Fruit fly (Drosophila melanogaster) whole organism, embryonic: ENCODE data around the gene veli.

Source experiments
- Abd-B ChIP-seq: fragments of 200-800 bp; sonication (Bioruptor generic); optimal IDR thresholded peaks from 2 replicates; lab custom pipeline; 2018; ENCODE audit warnings: missing biosample characterization, mild to moderate bottlenecking, missing genetic modification characterization, moderate library complexity
- Bgb ChIP-seq: fragments of 200-800 bp; sonication (Bioruptor generic); IDR thresholded peaks from 2 replicates; pipeline ENCODE4 v1.3.6; 2022; ENCODE audit warnings: missing biosample characterization, missing genetic modification characterization; ENCODE audit not compliant: partially characterized antibody
- C15 ChIP-seq: fragments of 200-800 bp; sonication (Bioruptor generic); IDR thresholded peaks from 3 replicates; pipeline ENCODE4 v1.3.6; 2022; ENCODE audit warnings: missing biosample characterization, missing genetic modification characterization
- CG10543 ChIP-seq: fragments of 200-800 bp; sonication (Bioruptor generic); optimal IDR thresholded peaks from 3 replicates; lab custom pipeline; 2017; ENCODE audit warnings: missing biosample characterization, mild to moderate bottlenecking, missing genetic modification characterization, moderate library complexity
- CG11085 ChIP-seq: fragments of 200-800 bp; sonication (Bioruptor generic); IDR thresholded peaks from 2 replicates; pipeline ENCODE4 v1.3.6; 2022; ENCODE audit warnings: missing biosample characterization, missing genetic modification characterization
- CG12744 ChIP-seq: fragments of 200-800 bp; sonication (Bioruptor generic); optimal IDR thresholded peaks from 2 replicates; lab custom pipeline; 2016; ENCODE audit warnings: missing biosample characterization, missing genetic modification characterization
- CG14710 ChIP-seq: fragments of 200-800 bp; sonication (Bioruptor generic); optimal IDR thresholded peaks from 3 replicates; lab custom pipeline; 2019; ENCODE audit warnings: missing biosample characterization, mild to moderate bottlenecking, missing genetic modification characterization, moderate library complexity
- CG14965 ChIP-seq: fragments of 200-800 bp; sonication (Bioruptor generic); optimal IDR thresholded peaks from 2 replicates; lab custom pipeline; 2016; ENCODE audit warnings: missing biosample characterization, missing genetic modification characterization, borderline replicate concordance
- CG17328 ChIP-seq: fragments of 200-800 bp; sonication (Bioruptor generic); IDR thresholded peaks from 2 replicates; pipeline ENCODE4 v1.3.6; 2022; ENCODE audit warnings: missing biosample characterization, missing genetic modification characterization
- CG18764 ChIP-seq: fragments of 200-800 bp; sonication (Bioruptor generic); optimal IDR thresholded peaks from 3 replicates; lab custom pipeline; 2016; ENCODE audit warnings: missing biosample characterization, missing genetic modification characterization
- CG2129 ChIP-seq: fragments of 200-800 bp; sonication (Bioruptor generic); IDR thresholded peaks from 2 replicates; pipeline ENCODE4 v1.3.6; 2022; ENCODE audit warnings: missing biosample characterization, missing genetic modification characterization; ENCODE audit not compliant: partially characterized antibody
- CG2678 ChIP-seq: fragments of 200-800 bp; sonication (Bioruptor generic); optimal IDR thresholded peaks from 3 replicates; lab custom pipeline; 2019; ENCODE audit warnings: missing biosample characterization, mild to moderate bottlenecking, missing genetic modification characterization, moderate library complexity
- CG2712 ChIP-seq: fragments of 200-800 bp; optimal IDR thresholded peaks from 3 replicates; lab custom pipeline; 2019; ENCODE audit warnings: missing biosample characterization, mild to moderate bottlenecking, missing genetic modification characterization, moderate library complexity
- CG32532 ChIP-seq: fragments of 200-800 bp; sonication (Bioruptor generic); IDR thresholded peaks from 2 replicates; pipeline ENCODE4 v1.3.6; 2022; ENCODE audit warnings: missing biosample characterization, missing genetic modification characterization
- CG3726 ChIP-seq: fragments of 200-800 bp; sonication (Bioruptor generic); IDR thresholded peaks from 3 replicates; pipeline ENCODE4, ENCODE4 v1.3.6; 2022; ENCODE audit warnings: missing biosample characterization, missing genetic modification characterization
- CG4730 ChIP-seq: fragments of 200-800 bp; sonication (Bioruptor generic); IDR thresholded peaks from 2 replicates; pipeline ENCODE4 v1.3.6; 2022; ENCODE audit warnings: missing biosample characterization, missing genetic modification characterization
- CG6813 ChIP-seq: fragments of 200-800 bp; sonication (Bioruptor generic); optimal IDR thresholded peaks from 2 replicates; lab custom pipeline; 2017; ENCODE audit warnings: missing biosample characterization, missing genetic modification characterization, mild to moderate bottlenecking, moderate library complexity, missing genetic modification reagents
- CG9797 ChIP-seq: fragments of 200-800 bp; sonication (Bioruptor generic); optimal IDR thresholded peaks from 3 replicates; lab custom pipeline; 2018; ENCODE audit warnings: missing biosample characterization, mild to moderate bottlenecking, missing genetic modification characterization
- Dad ChIP-seq: fragments of 200-800 bp; sonication (Bioruptor generic); optimal IDR thresholded peaks from 3 replicates; lab custom pipeline; 2016; ENCODE audit warnings: missing biosample characterization, missing genetic modification characterization
- Dref ChIP-seq: fragments of 200-800 bp; sonication (Bioruptor generic); IDR thresholded peaks from 2 replicates; pipeline ENCODE4 v1.3.6; 2022; ENCODE audit warnings: missing biosample characterization, missing genetic modification characterization
- GATAe ChIP-seq: fragments of 200-800 bp; sonication (Bioruptor generic); conservative IDR thresholded peaks from 2 replicates; pipeline ENCODE4 v1.3.6; 2022; ENCODE audit warnings: missing biosample characterization, missing genetic modification characterization
- MTF-1 ChIP-seq: fragments of 200-800 bp; sonication (Bioruptor generic); optimal IDR thresholded peaks from 2 replicates; lab custom pipeline; 2018; ENCODE audit warnings: missing biosample characterization, mild to moderate bottlenecking, missing genetic modification characterization, borderline replicate concordance
- Med ChIP-seq: fragments of 200-800 bp; sonication (Bioruptor generic); peaks from one replicate; lab custom pipeline; 2016; ENCODE audit warnings: missing biosample characterization, missing genetic modification characterization, mild to moderate bottlenecking, inconsistent platforms, moderate library complexity
- NC2β ChIP-seq: fragments of 200-800 bp; sonication (Bioruptor generic); optimal IDR thresholded peaks from 2 replicates; lab custom pipeline; 2016; ENCODE audit warnings: missing biosample characterization, missing genetic modification characterization
- Nf-YA ChIP-seq: fragments of 200-800 bp; sonication (Bioruptor generic); IDR thresholded peaks from 2 replicates; pipeline ENCODE4 v1.3.6; 2022; ENCODE audit warnings: missing biosample characterization, missing genetic modification characterization
- Nf-YB ChIP-seq: fragments of 200-800 bp; sonication (Bioruptor generic); optimal IDR thresholded peaks from 3 replicates; lab custom pipeline; 2019; ENCODE audit warnings: missing biosample characterization, mild to moderate bottlenecking, missing genetic modification characterization, moderate library complexity
- NfI ChIP-seq: fragments of 200-800 bp; sonication (Bioruptor generic); optimal IDR thresholded peaks from 3 replicates; lab custom pipeline; 2018; ENCODE audit warnings: missing biosample characterization, mild to moderate bottlenecking, missing genetic modification characterization, moderate library complexity
- Opbp ChIP-seq: fragments of 200-800 bp; sonication (Bioruptor generic); IDR thresholded peaks from 3 replicates; pipeline ENCODE4 v1.3.6; 2022; ENCODE audit warnings: missing biosample characterization, missing genetic modification characterization; ENCODE audit not compliant: partially characterized antibody
- YL-1 ChIP-seq: fragments of 200-800 bp; sonication (Bioruptor generic); optimal IDR thresholded peaks from 3 replicates; lab custom pipeline; 2017; ENCODE audit warnings: missing biosample characterization, mild to moderate bottlenecking, missing genetic modification characterization
- al ChIP-seq: fragments of 200-800 bp; sonication (Bioruptor generic); IDR thresholded peaks from 2 replicates; pipeline ENCODE4 v1.3.6; 2022; ENCODE audit warnings: missing biosample characterization, missing genetic modification characterization
- ato ChIP-seq: fragments of 200-800 bp; sonication (Bioruptor generic); IDR thresholded peaks from 2 replicates; pipeline ENCODE4 v1.3.6; 2022; ENCODE audit warnings: missing biosample characterization, missing genetic modification characterization; ENCODE audit not compliant: partially characterized antibody
- bbx ChIP-seq: fragments of 200-800 bp; sonication (Bioruptor generic); IDR thresholded peaks from 2 replicates; pipeline ENCODE4 v1.3.6; 2022; ENCODE audit warnings: missing biosample characterization, missing genetic modification characterization; ENCODE audit not compliant: partially characterized antibody
- br ChIP-seq: fragments of >200 bp; optimal IDR thresholded peaks from 2 replicates; lab custom pipeline; 2017
- caup ChIP-seq: fragments of 200-800 bp; sonication (Bioruptor generic); optimal IDR thresholded peaks from 3 replicates; lab custom pipeline; 2017; ENCODE audit warnings: missing biosample characterization, mild to moderate bottlenecking, missing genetic modification characterization, moderate library complexity; ENCODE audit not compliant: severe bottlenecking
- crc ChIP-seq: fragments of 200-800 bp; sonication (Bioruptor generic); optimal IDR thresholded peaks from 2 replicates; lab custom pipeline; 2016; ENCODE audit warnings: missing biosample characterization, missing genetic modification characterization
- croc ChIP-seq: fragments of 200-800 bp; sonication (Bioruptor generic); conservative IDR thresholded peaks from 3 replicates; pipeline ENCODE4 v1.3.6; 2022; ENCODE audit warnings: missing biosample characterization, missing genetic modification characterization
- da ChIP-seq: fragments of 200-800 bp; sonication (Bioruptor generic); optimal IDR thresholded peaks from 2 replicates; lab custom pipeline; 2016; ENCODE audit warnings: missing biosample characterization, missing genetic modification characterization
- dan ChIP-seq: fragments of 200-800 bp; sonication (Bioruptor generic); IDR thresholded peaks from 2 replicates; pipeline ENCODE4 v1.3.6; 2022; ENCODE audit warnings: missing biosample characterization, missing genetic modification characterization
- dm ChIP-seq: fragments of 200-800 bp; sonication (Bioruptor generic); optimal IDR thresholded peaks from 3 replicates; lab custom pipeline; 2016; ENCODE audit warnings: missing biosample characterization, missing genetic modification characterization
- dysf ChIP-seq: fragments of 200-800 bp; sonication (Bioruptor generic); IDR thresholded peaks from 3 replicates; pipeline ENCODE4 v1.3.6; 2022; ENCODE audit warnings: missing biosample characterization, missing genetic modification characterization
- en ChIP-seq: fragments of 200-800 bp; sonication (Bioruptor generic); optimal IDR thresholded peaks from 2 replicates; lab custom pipeline; 2016; ENCODE audit warnings: missing biosample characterization, missing genetic modification characterization
- fd96Cb ChIP-seq: fragments of 200-800 bp; sonication (Bioruptor generic); optimal IDR thresholded peaks from 2 replicates; lab custom pipeline; 2018; ENCODE audit warnings: missing biosample characterization, mild to moderate bottlenecking, missing genetic modification characterization, moderate library complexity
- fru ChIP-seq: fragments of >200 bp; optimal IDR thresholded peaks from 2 replicates; lab custom pipeline; 2017
- gro ChIP-seq: fragments of 200-800 bp; sonication (Bioruptor generic); optimal IDR thresholded peaks from 2 replicates; lab custom pipeline; 2016; ENCODE audit warnings: missing biosample characterization, missing genetic modification characterization
- phol ChIP-seq: fragments of 200-800 bp; sonication (Bioruptor generic); optimal IDR thresholded peaks from 3 replicates; lab custom pipeline; 2018; ENCODE audit warnings: missing biosample characterization, mild to moderate bottlenecking, missing genetic modification characterization, moderate library complexity
- ranshi ChIP-seq: fragments of 200-800 bp; sonication (Bioruptor generic); IDR thresholded peaks from 2 replicates; pipeline ENCODE4 v1.3.6; 2022; ENCODE audit warnings: missing biosample characterization, missing genetic modification characterization
- repo ChIP-seq: fragments of 200-800 bp; sonication (Bioruptor generic); optimal IDR thresholded peaks from 2 replicates; lab custom pipeline; 2016; ENCODE audit warnings: missing biosample characterization, missing genetic modification characterization
- sim ChIP-seq: fragments of 200-800 bp; sonication (Bioruptor generic); IDR thresholded peaks from 2 replicates; pipeline ENCODE4 v1.3.6; 2022; ENCODE audit warnings: missing biosample characterization, missing genetic modification characterization
- so ChIP-seq: fragments of 200-800 bp; sonication (Bioruptor generic); IDR thresholded peaks from 3 replicates; pipeline ENCODE4 v1.3.6; 2022; ENCODE audit warnings: missing biosample characterization, missing genetic modification characterization
- toy ChIP-seq: fragments of 200-800 bp; sonication (Bioruptor generic); IDR thresholded peaks from 2 replicates; pipeline ENCODE4 v1.3.6; 2022; ENCODE audit warnings: missing biosample characterization, missing genetic modification characterization
- usp ChIP-seq: fragments of >200 bp; optimal IDR thresholded peaks from 2 replicates; lab custom pipeline; 2017; ENCODE audit warnings: missing biosample characterization, missing genetic modification characterization
- zf30C ChIP-seq: fragments of 200-800 bp; sonication (Bioruptor generic); optimal IDR thresholded peaks from 3 replicates; lab custom pipeline; 2018; ENCODE audit warnings: missing biosample characterization, mild to moderate bottlenecking, missing genetic modification characterization

The veli gene

dm6 chr3R:25069569-25069968 lies 4.2 kb upstream of the veli start, which contains the start of the genes Stt3B and CG11839 (continued):
- TF ChIP-seq CG2129 (peak; percentile 89), dysf (peak; percentile 71; the same call in 2 of the 3 replicates), CG14965 (GFP tag; lab: Kevin White, UChicago) (no peak), CG18764 (GFP tag; lab: Kevin White, UChicago) (peak; percentile 60), dm (GFP tag; lab: Kevin White, UChicago) (peak; percentile 58), Bgb (peak; percentile 91), phol (tag; lab: Kevin White, UChicago) (peak; percentile 82), YL-1 (GFP tag; lab: Kevin White, UChicago) (peak; percentile 79), CG32532 (GFP tag; lab: Robert Waterston, UW) (peak; percentile 69; the same call in 1 of the 2 replicates), Nf-YA (GFP tag; lab: Robert Waterston, UW) (peak; percentile 66), br (lab: Kevin White, UChicago) (no peak), CG9797 (GFP tag; lab: Kevin White, UChicago) (peak; percentile 39), Med (GFP tag; lab: Kevin White, UChicago) (peak; percentile 96), CG6813 (GFP tag; lab: Kevin White, UChicago) (no peak), usp (GFP tag; lab: Kevin White, UChicago) (no peak), CG10543 (GFP tag; lab: Kevin White, UChicago) (no peak), dan (no peak), caup (GFP tag; lab: Kevin White, UChicago) (no peak), CG3726 (GFP tag; lab: Robert Waterston, UW) (no peak), gro (GFP tag; lab: Kevin White, UChicago) (peak; percentile 79), ranshi (GFP tag; lab: Robert Waterston, UW) (no peak), ato (GFP tag; lab: Robert Waterston, UW) (peak; percentile 69), da (GFP tag; lab: Kevin White, UChicago) (peak; percentile 18), CG2678 (tag; lab: Kevin White, UChicago) (no peak), Abd-B (GFP tag; lab: Kevin White, UChicago) (no peak), fd96Cb (peak; percentile 24), zf30C (GFP tag; lab: Kevin White, UChicago) (no peak), CG17328 (GFP tag; lab: Robert Waterston, UW) (peak; percentile 56; the same call in 1 of the 2 replicates), MTF-1 (GFP tag; lab: Kevin White, UChicago) (no peak), NC2β (GFP tag; lab: Kevin White, UChicago) (peak; percentile 71), Nf-YB (peak; percentile 37), NfI (GFP tag; lab: Kevin White, UChicago) (no peak), C15 (GFP tag; lab: Robert Waterston, UW) (no peak), sim (GFP tag; lab: Robert Waterston, UW) (no peak), Dref (GFP tag; lab: Robert Waterston, UW) (peak; percentile 89), CG14710 (tag; lab: Kevin White, UChicago) (peak; percentile 85), toy (GFP tag; lab: Robert Waterston, UW) (no peak), GATAe (GFP tag; lab: Robert Waterston, UW) (no peak), CG2712 (tag; lab: Kevin White, UChicago) (peak; percentile 85), crc (GFP tag; lab: Kevin White, UChicago) (peak; percentile 74), CG11085 (no peak), al (peak; percentile 73), Dad (GFP tag; lab: Kevin White, UChicago) (peak; percentile 72), fru (lab: Kevin White, UChicago) (no peak), bbx (GFP tag; lab: Robert Waterston, UW) (peak; percentile 84), CG4730 (GFP tag; lab: Robert Waterston, UW) (peak; percentile 46; the same call in 1 of the 2 replicates), repo (GFP tag; lab: Kevin White, UChicago) (peak; percentile 49), CG12744 (GFP tag; lab: Kevin White, UChicago) (peak; percentile 72), Opbp (peak; percentile 82), en (GFP tag; lab: Kevin White, UChicago) (peak; percentile 25), croc (GFP tag; lab: Robert Waterston, UW) (no peak; the same call in 1 of the 3 replicates), so (GFP tag; lab: Robert Waterston, UW) (peak; percentile 25; the same call in 1 of the 3 replicates)
